Worm (Caenorhabditis elegans) whole organism, L4 larva: ENCODE measurements around the gene Y57G11C.8.

Experiments
- D1046.2 ChIP-seq: fragments of 200-800 bp; sonication (Bioruptor generic); IDR thresholded peaks from 2 replicates; pipeline ENCODE4 v1.3.6; 2022; ENCODE audit warnings: missing genetic modification characterization, missing compliant biosample characterization
- F37D6.2 ChIP-seq: sonication (generic microtip); optimal IDR thresholded peaks from 2 replicates; lab custom pipeline; 2016; ENCODE audit warnings: mild to moderate bottlenecking, missing genetic modification characterization, missing compliant biosample characterization
- R02D3.7 ChIP-seq: fragments of 150-350 bp; sonication (generic microtip); optimal IDR thresholded peaks from 3 replicates; lab custom pipeline; 2014; ENCODE audit warnings: missing biosample characterization, missing genetic modification characterization
- T20F7.1 ChIP-seq: fragments of 200-800 bp; sonication (Bioruptor generic); optimal IDR thresholded peaks from 2 replicates; lab custom pipeline; 2018; ENCODE audit warnings: mild to moderate bottlenecking, missing genetic modification characterization, missing compliant biosample characterization
- Y105C5A.15 ChIP-seq: fragments of 200-800 bp; sonication (Bioruptor generic); IDR thresholded peaks from 2 replicates; pipeline ENCODE4 v1.3.6; 2022; ENCODE audit warnings: missing genetic modification characterization, missing compliant biosample characterization
- Y48G9A.11 ChIP-seq: fragments of 200-800 bp; sonication (Bioruptor generic); IDR thresholded peaks from 2 replicates; pipeline ENCODE4 v1.3.6; 2022; ENCODE audit warnings: missing genetic modification reagents, missing genetic modification characterization, missing compliant biosample characterization
- Y5F2A.4 ChIP-seq: fragments of 200-800 bp; sonication (Bioruptor generic); optimal IDR thresholded peaks from 2 replicates; lab custom pipeline; 2018; ENCODE audit warnings: mild to moderate bottlenecking, missing genetic modification characterization, missing compliant biosample characterization
- ceh-20 ChIP-seq: fragments of 200-800 bp; sonication (Bioruptor generic); IDR thresholded peaks from 2 replicates; pipeline ENCODE4 v1.3.6; 2022; ENCODE audit warnings: missing genetic modification reagents, missing genetic modification characterization, missing compliant biosample characterization
- ceh-28 ChIP-seq: fragments of 150-350 bp; optimal IDR thresholded peaks from 2 replicates; lab custom pipeline; 2014; ENCODE audit warnings: missing biosample characterization, missing genetic modification reagents, missing genetic modification characterization
- ceh-44 ChIP-seq: fragments of 200-800 bp; sonication (Bioruptor generic); IDR thresholded peaks from 2 replicates; pipeline ENCODE4 v1.3.6; 2022; ENCODE audit warnings: missing genetic modification reagents, missing genetic modification characterization, missing compliant biosample characterization
- ceh-62 ChIP-seq: sonication (generic microtip); optimal IDR thresholded peaks from 2 replicates; lab custom pipeline; 2017; ENCODE audit warnings: missing biosample characterization, missing genetic modification characterization
- ceh-82 ChIP-seq: sonication (generic microtip); optimal IDR thresholded peaks from 2 replicates; lab custom pipeline; 2017; ENCODE audit warnings: missing biosample characterization, missing genetic modification characterization
- cey-2 ChIP-seq: sonication (generic microtip); optimal IDR thresholded peaks from 3 replicates; lab custom pipeline; 2017; ENCODE audit warnings: missing genetic modification characterization, mild to moderate bottlenecking, missing compliant biosample characterization, antibody characterized with exemption, borderline replicate concordance; ENCODE audit not compliant: insufficient read depth
- ctbp-1 ChIP-seq: fragments of 200-800 bp; sonication (Bioruptor generic); IDR thresholded peaks from 2 replicates; pipeline ENCODE4 v1.3.6; 2022; ENCODE audit warnings: missing genetic modification reagents, missing genetic modification characterization, missing compliant biosample characterization
- daf-8 ChIP-seq: fragments of 200-800 bp; sonication (Bioruptor generic); IDR thresholded peaks from 2 replicates; pipeline ENCODE4 v1.3.6; 2022; ENCODE audit warnings: missing genetic modification characterization, missing compliant biosample characterization
- duxl-1 ChIP-seq: sonication (generic microtip); optimal IDR thresholded peaks from 2 replicates; lab custom pipeline; 2016; ENCODE audit warnings: mild to moderate bottlenecking, missing genetic modification characterization, moderate library complexity, missing compliant biosample characterization; ENCODE audit not compliant: poor library complexity
- dve-1 ChIP-seq: sonication (generic microtip); optimal IDR thresholded peaks from 2 replicates; lab custom pipeline; 2017; ENCODE audit warnings: antibody characterized with exemption, mild to moderate bottlenecking, missing genetic modification characterization, missing compliant biosample characterization; ENCODE audit not compliant: insufficient read depth
- fos-1 ChIP-seq: fragments of 150-350 bp; optimal IDR thresholded peaks from 2 replicates; lab custom pipeline; 2014; ENCODE audit warnings: missing biosample characterization, missing genetic modification characterization
- gei-8 ChIP-seq: fragments of 200-800 bp; sonication (Bioruptor generic); optimal IDR thresholded peaks from 2 replicates; lab custom pipeline; 2018; ENCODE audit warnings: mild to moderate bottlenecking, missing genetic modification characterization, missing compliant biosample characterization
- hif-1 ChIP-seq, 2 experiments: sonication (generic microtip); optimal IDR thresholded peaks; 2 replicates each; lab custom pipeline; 2016 to 2017; ENCODE audit warnings: missing compliant biosample characterization in 2 of 2, missing genetic modification characterization in 2 of 2, missing genetic modification reagents in 2 of 2, missing genotype in 2 of 2, mild to moderate bottlenecking in 1 of 2
- hlh-11 ChIP-seq: fragments of 200-800 bp; sonication (Bioruptor generic); optimal IDR thresholded peaks from 2 replicates; lab custom pipeline; 2018; ENCODE audit warnings: mild to moderate bottlenecking, missing genetic modification characterization, missing compliant biosample characterization
- lin-1 ChIP-seq: fragments of 200-800 bp; sonication (Bioruptor generic); IDR thresholded peaks from 2 replicates; pipeline ENCODE4 v1.3.6; 2022; ENCODE audit warnings: missing genetic modification reagents, missing genetic modification characterization, missing compliant biosample characterization
- lin-38 ChIP-seq: fragments of 200-800 bp; sonication (Bioruptor generic); IDR thresholded peaks from 2 replicates; pipeline ENCODE4 v1.3.6; 2022; ENCODE audit warnings: missing genetic modification reagents, missing genetic modification characterization, missing compliant biosample characterization
- mdt-29 ChIP-seq: fragments of 200-800 bp; sonication (Bioruptor generic); IDR thresholded peaks from 2 replicates; pipeline ENCODE4 v1.3.6; 2022; ENCODE audit warnings: missing genetic modification reagents, missing genetic modification characterization, missing compliant biosample characterization
- mep-1 ChIP-seq: fragments of 150-350 bp; sonication (generic microtip); optimal IDR thresholded peaks from 3 replicates; lab custom pipeline; 2014; ENCODE audit warnings: missing biosample characterization, missing genetic modification characterization
- mes-2 ChIP-seq: sonication (generic microtip); optimal IDR thresholded peaks from 2 replicates; lab custom pipeline; 2016; ENCODE audit warnings: missing genotype, mild to moderate bottlenecking, missing genetic modification characterization, missing compliant biosample characterization; ENCODE audit not compliant: poor library complexity, severe bottlenecking
- mxl-2 ChIP-seq: fragments of 200-800 bp; sonication (Bioruptor generic); conservative IDR thresholded peaks from 2 replicates; pipeline ENCODE4 v1.3.6; 2022; ENCODE audit warnings: missing genetic modification reagents, missing genetic modification characterization, missing compliant biosample characterization
- nhr-10 ChIP-seq: fragments of 150-350 bp; optimal IDR thresholded peaks from 2 replicates; lab custom pipeline; 2014; ENCODE audit warnings: missing biosample characterization, missing genetic modification characterization
- nhr-102 ChIP-seq: sonication (generic microtip); optimal IDR thresholded peaks from 2 replicates; lab custom pipeline; 2016; ENCODE audit warnings: mild to moderate bottlenecking, missing genetic modification characterization, moderate library complexity, missing compliant biosample characterization
- nhr-111 ChIP-seq: fragments of 200-800 bp; sonication (Bioruptor generic); optimal IDR thresholded peaks from 2 replicates; lab custom pipeline; 2018; ENCODE audit warnings: mild to moderate bottlenecking, missing genetic modification characterization, missing compliant biosample characterization
- nhr-25 ChIP-seq: sonication (generic microtip); optimal IDR thresholded peaks from 2 replicates; lab custom pipeline; 2017; ENCODE audit warnings: missing genetic modification characterization, mild to moderate bottlenecking, missing compliant biosample characterization, antibody characterized with exemption, moderate library complexity, borderline replicate concordance; ENCODE audit not compliant: insufficient read depth
- nhr-48 ChIP-seq: sonication (generic microtip); optimal IDR thresholded peaks from 2 replicates; lab custom pipeline; 2016; ENCODE audit warnings: mild to moderate bottlenecking, missing genetic modification characterization, missing compliant biosample characterization
- nhr-77 ChIP-seq: fragments of 150-350 bp; optimal IDR thresholded peaks from 2 replicates; lab custom pipeline; 2014; ENCODE audit warnings: missing biosample characterization, missing genetic modification characterization
- pha-4 ChIP-seq, 2 experiments: fragments of 150-350 bp in 1 of 2; fragments of 200-800 bp in 1 of 2; sonication (Bioruptor generic) in 1 of 2; IDR thresholded peaks in 1 of 2; optimal IDR thresholded peaks in 1 of 2; 2 replicates each; pipeline versions ENCODE4 v1.3.6 to Lab custom; 2014 to 2022; ENCODE audit warnings: missing genetic modification characterization in 2 of 2, missing genetic modification reagents in 2 of 2, missing biosample characterization in 1 of 2, missing compliant biosample characterization in 1 of 2
- rbr-2 ChIP-seq: sonication (generic microtip); optimal IDR thresholded peaks from 2 replicates; lab custom pipeline; 2016; ENCODE audit warnings: missing genotype, missing genetic modification characterization, missing compliant biosample characterization
- sdz-12 ChIP-seq: fragments of 200-800 bp; sonication (Bioruptor generic); optimal IDR thresholded peaks from 2 replicates; lab custom pipeline; 2018; ENCODE audit warnings: mild to moderate bottlenecking, missing genetic modification characterization, missing compliant biosample characterization
- set-16 ChIP-seq: fragments of 200-800 bp; sonication (Bioruptor generic); IDR thresholded peaks from 2 replicates; pipeline ENCODE4 v1.3.6; 2022; ENCODE audit warnings: missing genetic modification reagents, missing genetic modification characterization, missing compliant biosample characterization
- snpc-1.2 ChIP-seq: fragments of 200-800 bp; sonication (Bioruptor generic); IDR thresholded peaks from 2 replicates; pipeline ENCODE4 v1.3.6; 2022; ENCODE audit warnings: missing genetic modification reagents, missing genetic modification characterization, missing compliant biosample characterization
- snpc-4 ChIP-seq: fragments of 150-350 bp; optimal IDR thresholded peaks from 2 replicates; lab custom pipeline; 2014; ENCODE audit warnings: missing biosample characterization, missing genetic modification characterization
- spr-1 ChIP-seq: sonication (generic microtip); optimal IDR thresholded peaks from 2 replicates; lab custom pipeline; 2016; ENCODE audit warnings: mild to moderate bottlenecking, missing genetic modification characterization, missing compliant biosample characterization
- spr-3 ChIP-seq: fragments of 200-800 bp; sonication (Bioruptor generic); optimal IDR thresholded peaks from 2 replicates; lab custom pipeline; 2018; ENCODE audit warnings: mild to moderate bottlenecking, missing genetic modification characterization, missing compliant biosample characterization
- unc-130 ChIP-seq: sonication (generic microtip); optimal IDR thresholded peaks from 2 replicates; lab custom pipeline; 2016; ENCODE audit warnings: missing genetic modification reagents, missing genetic modification characterization, missing compliant biosample characterization
- zag-1 ChIP-seq: fragments of 150-350 bp; optimal IDR thresholded peaks from 2 replicates; lab custom pipeline; 2014; ENCODE audit warnings: missing biosample characterization, missing genetic modification characterization
- zfp-3 ChIP-seq: fragments of 200-800 bp; sonication (Bioruptor generic); conservative IDR thresholded peaks from 2 replicates; pipeline ENCODE4 v1.3.6; 2022; ENCODE audit warnings: missing genetic modification reagents, missing genetic modification characterization, missing compliant biosample characterization
- zip-11 ChIP-seq: fragments of 200-800 bp; sonication (Bioruptor generic); IDR thresholded peaks from 2 replicates; pipeline ENCODE4 v1.3.6; 2022; ENCODE audit warnings: missing genetic modification characterization, missing compliant biosample characterization
- zip-2 ChIP-seq: fragments of 150-350 bp; optimal IDR thresholded peaks from 2 replicates; lab custom pipeline; 2014; ENCODE audit warnings: missing biosample characterization, missing genetic modification characterization
- ztf-11 ChIP-seq: fragments of 150-350 bp; optimal IDR thresholded peaks from 2 replicates; lab custom pipeline; 2014; ENCODE audit warnings: missing biosample characterization, missing genetic modification characterization
- ztf-7 ChIP-seq: fragments of 150-350 bp; optimal IDR thresholded peaks from 2 replicates; lab custom pipeline; 2014; ENCODE audit warnings: missing biosample characterization, missing genetic modification characterization

The Y57G11C.8 gene

DNA sequence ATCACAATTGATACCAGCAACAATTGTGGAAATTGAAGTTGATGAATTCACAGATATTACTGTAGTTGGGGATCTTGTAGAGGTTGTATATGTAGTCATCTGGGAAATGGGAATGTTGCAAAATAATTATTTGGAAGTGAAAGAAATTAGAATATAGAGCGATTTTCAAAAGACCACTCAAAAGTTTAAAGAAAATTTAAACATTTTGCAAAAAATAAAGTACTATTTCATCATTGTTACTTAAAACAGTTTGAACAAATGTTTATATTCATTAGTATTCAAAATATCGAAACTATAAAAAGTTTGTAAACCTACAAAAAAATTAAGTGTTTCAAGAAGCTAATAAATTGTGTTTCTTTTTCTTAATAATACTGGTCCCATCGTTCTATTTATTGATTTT, 34.7 kb downstream of the Y57G11C.8 start, which contains the start of gene Y57G11C.46:
TSS of gene Y57G11C.46 (minus strand) at position 101 of the 400 bp plus-strand sequence.
- TF ChIP-seq nhr-48 (tag; lab: Kevin White, UChicago) = no peak
- no peak for TF ChIP-seq R02D3.7 (tag; lab: Kevin White, UChicago)
- TF ChIP-seq spr-3 (GFP tag; lab: Kevin White, UChicago) = no peak
- TF ChIP-seq nhr-25 = no peak
- no peak for TF ChIP-seq Y105C5A.15
- TF ChIP-seq hif-1 (tag; optimal IDR thresholded peaks at IDR 0.05; lab: Kevin White, UChicago) = no peak
- no peak for TF ChIP-seq mep-1
- TF ChIP-seq spr-1 (tag; lab: Kevin White, UChicago) = no peak
- TF ChIP-seq, all 104 proteins: peak for 0

- TF ChIP-seq fos-1 (tag; lab: Kevin White, UChicago) = peak; percentile 7
- peak; percentile 74 for TF ChIP-seq pha-4 (GFP tag; IDR thresholded peaks at IDR 0.05; lab: Robert Waterston, UW)
- no peak for TF ChIP-seq pha-4 (tag; optimal IDR thresholded peaks at IDR 0.05; lab: Kevin White, UChicago)
- TF ChIP-seq ztf-7 (tag; lab: Kevin White, UChicago) = no peak
- peak; percentile 65 for TF ChIP-seq nhr-102
- no peak for TF ChIP-seq lin-1 (GFP tag; lab: Robert Waterston, UW)
- no peak for TF ChIP-seq D1046.2
- TF ChIP-seq sdz-12 (GFP tag; lab: Kevin White, UChicago) = no peak
- TF ChIP-seq ceh-20 = no peak
- TF ChIP-seq snpc-1.2 (GFP tag; lab: Robert Waterston, UW) = peak; percentile 85
- TF ChIP-seq ctbp-1 = no peak
- peak; percentile 35 for TF ChIP-seq nhr-48 (tag; lab: Kevin White, UChicago)
- TF ChIP-seq zip-2 (tag; lab: Kevin White, UChicago) = peak; percentile 63
- TF ChIP-seq Y105C5A.15 = no peak
- peak; percentile 48 for TF ChIP-seq nhr-10 (tag; lab: Kevin White, UChicago)
- TF ChIP-seq hlh-11 = no peak
- TF ChIP-seq mdt-29 (GFP tag; lab: Robert Waterston, UW) = no peak
- peak; percentile 32 for TF ChIP-seq dve-1
- TF ChIP-seq nhr-77 = no peak
- TF ChIP-seq daf-8 (GFP tag; lab: Robert Waterston, UW) = no peak
- TF ChIP-seq nhr-111 (GFP tag; lab: Kevin White, UChicago) = peak; percentile 31
- TF ChIP-seq ztf-11 (tag; lab: Kevin White, UChicago) = no peak
- TF ChIP-seq R02D3.7 (tag; lab: Kevin White, UChicago) = no peak
- TF ChIP-seq set-16 (GFP tag; lab: Robert Waterston, UW) = no peak
- TF ChIP-seq lin-38 = peak; percentile 64
- TF ChIP-seq cey-2 (tag; lab: Kevin White, UChicago) = no peak
- no peak for TF ChIP-seq ceh-82
- no peak for TF ChIP-seq Y5F2A.4 (GFP tag; lab: Kevin White, UChicago)
- TF ChIP-seq Y48G9A.11 = no peak; the same call in 1 of the 2 replicates
- TF ChIP-seq ceh-28 (tag; lab: Kevin White, UChicago) = no peak
- TF ChIP-seq rbr-2 (tag; lab: Kevin White, UChicago) = peak; percentile 18
- TF ChIP-seq zag-1 (tag; lab: Kevin White, UChicago) = no peak
- no peak for TF ChIP-seq gei-8 (GFP tag; lab: Kevin White, UChicago)
- peak; percentile 11 for TF ChIP-seq mep-1
- no peak for TF ChIP-seq mxl-2 (GFP tag; lab: Robert Waterston, UW)
- TF ChIP-seq nhr-25 = no peak
- TF ChIP-seq ceh-62 (tag; lab: Kevin White, UChicago) = no peak
- TF ChIP-seq T20F7.1 (GFP tag; lab: Kevin White, UChicago) = peak; percentile 52
- no peak for TF ChIP-seq zip-11
- no peak for TF ChIP-seq F37D6.2
- no peak for TF ChIP-seq duxl-1 (tag; lab: Kevin White, UChicago)
- no peak for TF ChIP-seq ceh-44
- no peak for TF ChIP-seq snpc-4
- TF ChIP-seq zfp-3 (GFP tag; lab: Robert Waterston, UW) = peak; percentile 89
- no peak for TF ChIP-seq mes-2 (tag; lab: Kevin White, UChicago)
- no peak for TF ChIP-seq unc-130 (GFP tag; lab: Kevin White, UChicago)
These were observed 40.6 kb downstream of the Y57G11C.8 start for ce11 chrIV:14822267-14822666.
